Worm (Caenorhabditis elegans): ENCODE data around the gene spe-39.

DNA sequence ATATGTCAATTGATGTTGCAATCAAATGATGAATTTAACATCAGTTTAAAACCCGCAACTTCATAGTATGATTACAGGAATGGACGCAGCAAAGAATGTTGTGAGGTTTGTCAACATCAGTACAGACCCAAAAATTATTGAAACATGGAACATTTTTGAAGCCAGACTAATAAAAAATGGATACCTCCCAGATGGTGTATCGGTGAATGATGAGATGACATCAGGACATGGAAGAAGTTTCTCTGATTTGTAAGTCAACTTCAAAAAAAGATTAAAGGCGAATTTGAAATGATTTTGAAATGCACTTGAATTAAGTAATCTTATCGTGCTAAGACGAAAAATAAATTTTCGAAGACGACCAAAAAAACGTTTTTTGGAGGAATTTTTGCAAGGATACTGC lies 28.6 kb downstream of the spe-39 start:
- TF ChIP-seq lin-39 (tag; optimal IDR thresholded peaks at IDR 0.05) (no peak), fkh-10 (GFP tag; optimal IDR thresholded peaks at IDR 0.05) (no peak), mdl-1 (tag; optimal IDR thresholded peaks at IDR 0.05) (no peak), pha-4 (tag; optimal IDR thresholded peaks at IDR 0.05) (no peak), ama-1 (optimal IDR thresholded peaks at IDR 0.05) (no peak), ceh-16 (tag; optimal IDR thresholded peaks at IDR 0.05) (no peak), nhr-77 (tag; optimal IDR thresholded peaks at IDR 0.05) (no peak)
